Fruit fly (Drosophila melanogaster): ENCODE measurements around the gene sl.

The sl gene

dm6 chrX:16335107-16335642, 14.9 kb upstream of the sl start (continued):
- TF ChIP-seq CG3032 (tag; optimal IDR thresholded peaks at IDR 0.05) (peak; percentile 47), CG8119 (GFP tag; IDR thresholded peaks at IDR 0.05) (peak; percentile 82), CG15336 (GFP tag; IDR thresholded peaks at IDR 0.05) (peak; percentile 86), Eip75B (GFP tag; optimal IDR thresholded peaks at IDR 0.05) (peak; percentile 76), topi (GFP tag; optimal IDR thresholded peaks at IDR 0.05) (peak; percentile 75), Lpt (GFP tag; optimal IDR thresholded peaks at IDR 0.05) (peak; percentile 69), CG4318 (GFP tag; optimal IDR thresholded peaks at IDR 0.05) (peak; percentile 68), net (GFP tag; optimal IDR thresholded peaks at IDR 0.05) (peak; percentile 84), Sox15 (GFP tag; optimal IDR thresholded peaks at IDR 0.05) (peak; percentile 64), CG10631 (GFP tag; optimal IDR thresholded peaks at IDR 0.05) (peak; percentile 70), svp (GFP tag) (peak; percentile 86), acj6 (GFP tag; optimal IDR thresholded peaks at IDR 0.05) (peak; percentile 82), Ets96B (tag; optimal IDR thresholded peaks at IDR 0.05) (peak; percentile 48)

dm6 chrX:16358670-16359320, 8.7 kb downstream of the sl start, which contains the start of the genes U2af50 and PIG-Q:
Gene U2af50, minus strand, starts transcription at chrX:16359039.
Gene PIG-Q, plus strand, starts transcription at chrX:16359143.
- TF ChIP-seq CG32006 (GFP tag; optimal IDR thresholded peaks at IDR 0.05) (peak; percentile 93), ss (GFP tag; optimal IDR thresholded peaks at IDR 0.05) (no peak), CG8632 (GFP tag; optimal IDR thresholded peaks at IDR 0.05) (peak; percentile 90), Hr4 (GFP tag; optimal IDR thresholded peaks at IDR 0.05) (peak; percentile 79), fd85E (GFP tag; optimal IDR thresholded peaks at IDR 0.05) (no peak), CG11762 (GFP tag; optimal IDR thresholded peaks at IDR 0.05; ENCODE audit: insufficient read depth) (peak; percentile 86), net (GFP tag; optimal IDR thresholded peaks at IDR 0.05) (no peak), Lpt (GFP tag; optimal IDR thresholded peaks at IDR 0.05) (peak; percentile 84), CG8119 (GFP tag; IDR thresholded peaks at IDR 0.05) (no peak; the same call in none of the 3 replicates), esn (GFP tag; optimal IDR thresholded peaks at IDR 0.05) (peak; percentile 83), CG31627 (GFP tag; optimal IDR thresholded peaks at IDR 0.05) (peak; percentile 75), acj6 (GFP tag; optimal IDR thresholded peaks at IDR 0.05) (peak; percentile 90), CG6808 (GFP tag; optimal IDR thresholded peaks at IDR 0.05) (no peak), Blimp-1 (GFP tag; optimal IDR thresholded peaks at IDR 0.05) (peak; percentile 65), cyc (GFP tag; optimal IDR thresholded peaks at IDR 0.05) (peak; percentile 74), CG11294 (GFP tag; IDR thresholded peaks at IDR 0.05) (no peak; the same call in 1 of the 2 replicates), CG3919 (GFP tag; optimal IDR thresholded peaks at IDR 0.05) (no peak), CG7368 (GFP tag; optimal IDR thresholded peaks at IDR 0.05) (no peak), achi (GFP tag; optimal IDR thresholded peaks at IDR 0.05) (peak; percentile 93), topi (GFP tag; optimal IDR thresholded peaks at IDR 0.05) (no peak), CG10669 (GFP tag; optimal IDR thresholded peaks at IDR 0.05) (peak; percentile 89), CG6792 (GFP tag; optimal IDR thresholded peaks at IDR 0.05) (peak; percentile 84), eg (GFP tag; IDR thresholded peaks at IDR 0.05) (no peak), CG8319 (GFP tag; optimal IDR thresholded peaks at IDR 0.05) (peak; percentile 73), CG15336 (GFP tag; IDR thresholded peaks at IDR 0.05) (peak; percentile 90), Gug (GFP tag; IDR thresholded peaks at IDR 0.05) (peak; percentile 89), dsx (GFP tag; optimal IDR thresholded peaks at IDR 0.05; ENCODE audit: poor library complexity, severe bottlenecking) (peak; percentile 89), vri (GFP tag; optimal IDR thresholded peaks at IDR 0.05) (peak; percentile 62), CG4318 (GFP tag; optimal IDR thresholded peaks at IDR 0.05) (peak; percentile 85), CG1621 (tag; optimal IDR thresholded peaks at IDR 0.05) (peak; percentile 82), CG10631 (GFP tag; optimal IDR thresholded peaks at IDR 0.05) (peak; percentile 94), lz (GFP tag; optimal IDR thresholded peaks at IDR 0.05) (peak; percentile 80), fkh (GFP tag; optimal IDR thresholded peaks at IDR 0.05) (peak; percentile 90), CG34406 (GFP tag; optimal IDR thresholded peaks at IDR 0.05) (peak; percentile 94), salr (GFP tag; optimal IDR thresholded peaks at IDR 0.05) (no peak), OdsH (GFP tag; optimal IDR thresholded peaks at IDR 0.05) (peak; percentile 90), Ets21C (GFP tag; optimal IDR thresholded peaks at IDR 0.05) (peak; percentile 66), Eip78C (GFP tag) (peak; percentile 92), CG16779 (tag; optimal IDR thresholded peaks at IDR 0.05) (no peak), CG11902 (GFP tag; optimal IDR thresholded peaks at IDR 0.05) (peak; percentile 79), CG6854 (GFP tag; optimal IDR thresholded peaks at IDR 0.05) (peak; percentile 83), Smox (GFP tag; optimal IDR thresholded peaks at IDR 0.05) (no peak)

Data from whole organism, prepupa.